Worm (Caenorhabditis elegans) whole organism, mixed stage, embryonic: Measurements from ENCODE around the gene mtm-9.

Experiments used
- mep-1 ChIP-seq: fragments of 150-350 bp; optimal IDR thresholded peaks from 2 replicates; lab custom pipeline; 2017; ENCODE audit warnings: missing biosample characterization, missing genetic modification reagents, missing genetic modification characterization, inconsistent platforms
- nhr-28 ChIP-seq: fragments of 150-350 bp; optimal IDR thresholded peaks from 2 replicates; lab custom pipeline; 2014; ENCODE audit warnings: missing biosample characterization, missing genetic modification characterization
- unc-62 ChIP-seq: fragments of 150-350 bp; optimal IDR thresholded peaks from 2 replicates; lab custom pipeline; 2014; ENCODE audit warnings: missing biosample characterization, missing genetic modification reagents, missing genetic modification characterization

DNA sequence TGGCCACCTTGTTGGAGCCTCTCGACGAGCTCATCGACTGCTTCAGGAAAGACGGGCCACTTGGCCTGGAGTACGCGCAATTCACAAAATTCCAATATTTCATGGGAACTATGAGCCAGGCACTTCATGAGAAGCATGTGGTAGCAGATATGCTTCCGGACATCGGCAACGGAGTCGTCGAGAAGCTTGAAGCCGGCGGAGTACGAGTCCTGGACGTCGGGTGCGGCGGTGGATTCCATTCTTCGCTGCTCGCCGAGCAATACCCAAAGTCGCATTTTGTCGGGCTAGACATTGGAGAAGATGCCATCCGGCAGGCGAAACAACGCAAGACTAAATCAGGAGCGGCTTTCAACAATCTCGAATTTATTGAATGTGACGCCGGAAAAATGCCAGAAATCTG, 30.2 kb downstream of the mtm-9 start:
- no peak for TF ChIP-seq nhr-28 (tag; lab: Kevin White, UChicago)
- no peak for TF ChIP-seq mep-1 (tag; lab: Kevin White, UChicago)
- TF ChIP-seq unc-62 (GFP tag; lab: Kevin White, UChicago), result no peak
